Worm (Caenorhabditis elegans) whole organism, L4/young adult: ENCODE results near the gene K07F5.15.
A peak's percentile ranks its signal among the peaks of the same experiment; 100 is the strongest.
"Not testable (repeated sequence)": the region's sequence is repeated elsewhere in the genome, so short reads cannot be mapped to it uniquely, and the experiment has no call there.

Source experiments
- W03F9.2 ChIP-seq: fragments of 150-350 bp; optimal IDR thresholded peaks from 2 replicates; lab custom pipeline; 2014; ENCODE audit warnings: missing biosample characterization, missing genetic modification characterization
- dao-5 ChIP-seq: sonication (generic microtip); optimal IDR thresholded peaks from 2 replicates; lab custom pipeline; 2016; ENCODE audit warnings: missing genotype, missing genetic modification characterization, moderate library complexity, missing compliant biosample characterization
- him-1 ChIP-seq: sonication (generic microtip); optimal IDR thresholded peaks from 2 replicates; lab custom pipeline; 2016; ENCODE audit warnings: missing genotype, missing genetic modification reagents, missing genetic modification characterization, missing compliant biosample characterization

K07F5.15 gene

DNA sequence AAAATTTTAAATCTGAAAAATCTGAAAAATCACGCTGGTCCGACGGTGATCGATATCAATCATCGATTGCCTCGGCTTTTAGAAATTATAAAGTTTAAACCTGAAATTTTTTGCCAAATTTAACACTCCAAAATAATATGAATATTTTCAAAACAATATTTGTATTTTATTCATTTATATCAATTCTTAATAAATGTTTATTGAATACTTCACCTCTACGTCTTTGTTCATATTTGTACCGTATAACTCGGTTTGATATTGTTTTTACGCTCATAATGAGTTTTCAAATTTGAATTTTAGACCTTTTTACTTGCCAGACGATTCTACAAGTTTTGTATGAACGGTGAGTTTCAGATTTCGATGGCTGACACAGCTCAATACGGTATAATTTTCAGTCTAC lies at the start of gene K07F5.15, which contains the start of gene K07F5.22:
Gene K07F5.15, plus strand, starts transcription at position 301 of the 400 bp plus-strand sequence.
Gene K07F5.22, plus strand, starts transcription at position 301 of the 400 bp plus-strand sequence.
- no peak for TF ChIP-seq dao-5 (tag; lab: Kevin White, UChicago)
- TF ChIP-seq W03F9.2 (tag; lab: Kevin White, UChicago), result no peak

DNA sequence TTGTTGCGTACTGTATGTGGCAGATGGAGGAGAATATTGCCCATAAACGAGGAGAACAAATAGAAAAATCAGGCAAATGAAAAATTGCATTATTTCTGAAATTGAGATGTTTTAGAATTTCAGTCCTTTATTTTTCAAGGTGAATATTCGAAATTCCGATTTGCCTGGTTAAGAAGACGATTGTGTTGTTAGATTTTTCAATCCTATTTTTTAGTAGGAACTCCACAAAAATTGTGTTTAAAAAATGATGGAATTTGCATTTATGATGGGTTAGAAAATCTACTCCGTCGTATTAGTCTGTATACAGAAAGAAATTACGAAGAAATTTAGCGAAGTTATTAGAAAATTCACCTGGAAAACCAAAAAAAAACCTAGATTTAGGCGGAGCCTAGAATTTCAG lies 49.4 kb upstream of the K07F5.15 start, which contains the start of gene egl-20:
Gene egl-20, minus strand, starts transcription at position 101 of the 400 bp plus-strand sequence.
- no peak for TF ChIP-seq him-1 (tag; lab: Kevin White, UChicago)
- no peak for TF ChIP-seq W03F9.2 (tag; lab: Kevin White, UChicago)
- TF ChIP-seq dao-5 (tag; lab: Kevin White, UChicago), result no peak

DNA sequence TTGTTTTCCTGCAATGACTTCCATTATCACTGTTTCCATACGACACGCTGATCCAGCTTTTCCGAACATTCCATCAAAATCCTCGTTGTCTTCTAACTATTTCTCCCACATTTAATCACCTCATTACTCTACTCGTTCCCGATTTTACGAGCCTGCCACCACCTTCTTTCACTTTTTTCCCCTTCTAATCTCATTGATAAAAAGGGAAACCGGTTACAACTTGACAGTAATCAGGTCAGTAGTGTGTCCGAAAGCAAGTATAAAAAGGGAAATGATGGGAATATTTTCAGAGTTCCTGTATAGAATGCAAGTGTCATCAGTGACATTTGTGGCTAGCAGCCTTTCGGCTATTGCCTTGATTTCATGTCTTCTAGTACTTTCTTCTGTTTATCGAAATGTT lies 43.3 kb upstream of the K07F5.15 start, which contains the start of gene col-123:
Gene col-123, plus strand, starts transcription at position 301 of the 400 bp plus-strand sequence.
- TF ChIP-seq dao-5 (tag; lab: Kevin White, UChicago) (no peak), W03F9.2 (tag; lab: Kevin White, UChicago) (no peak), him-1 (tag; lab: Kevin White, UChicago) (no peak)

DNA sequence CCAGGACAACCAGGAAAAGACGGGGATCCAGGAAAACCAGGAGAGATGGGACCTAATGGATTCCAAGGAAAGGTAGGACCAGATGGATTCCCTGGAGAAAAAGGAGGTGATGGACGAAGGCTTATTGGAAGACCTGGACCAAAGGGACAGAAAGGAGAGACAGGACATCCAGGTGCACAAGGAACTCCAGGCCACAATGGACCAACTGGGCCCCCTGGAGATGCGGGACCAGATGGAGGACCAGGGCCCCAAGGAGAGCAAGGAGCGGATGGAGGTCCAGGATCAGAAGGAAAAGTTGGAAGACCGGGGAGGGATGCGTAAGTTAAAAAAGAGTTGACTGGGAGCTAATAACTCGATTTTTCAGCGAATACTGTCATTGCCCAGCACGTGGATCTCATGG lies 42.3 kb upstream of the K07F5.15 start:
- TF ChIP-seq dao-5 (tag; lab: Kevin White, UChicago) (no peak), him-1 (tag; lab: Kevin White, UChicago) (no peak), W03F9.2 (tag; lab: Kevin White, UChicago) (no peak)

DNA sequence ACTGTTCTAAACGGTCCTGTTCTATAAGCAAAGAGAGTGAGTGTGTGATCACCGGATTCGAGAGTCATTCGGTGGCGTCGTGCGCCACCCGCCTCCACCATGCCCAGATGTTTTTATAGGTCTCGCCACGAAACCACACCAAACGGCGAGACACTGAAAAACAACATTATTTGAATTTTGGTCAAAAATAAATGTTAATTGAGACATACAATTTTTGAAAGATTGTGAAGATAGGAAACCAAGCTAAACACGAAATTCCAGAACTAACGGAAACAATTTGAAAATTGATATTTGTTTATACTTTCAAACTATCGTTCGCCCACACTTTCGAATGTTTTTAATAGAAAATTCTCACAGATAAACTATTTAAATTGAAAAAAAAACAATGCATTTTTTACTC lies 40.4 kb upstream of the K07F5.15 start, which contains the start of gene catp-6:
Gene catp-6, minus strand, starts transcription at position 101 of the 400 bp plus-strand sequence.
- TF ChIP-seq dao-5 (tag; lab: Kevin White, UChicago) (no peak), W03F9.2 (tag; lab: Kevin White, UChicago) (no peak), him-1 (tag; lab: Kevin White, UChicago) (no peak)

DNA sequence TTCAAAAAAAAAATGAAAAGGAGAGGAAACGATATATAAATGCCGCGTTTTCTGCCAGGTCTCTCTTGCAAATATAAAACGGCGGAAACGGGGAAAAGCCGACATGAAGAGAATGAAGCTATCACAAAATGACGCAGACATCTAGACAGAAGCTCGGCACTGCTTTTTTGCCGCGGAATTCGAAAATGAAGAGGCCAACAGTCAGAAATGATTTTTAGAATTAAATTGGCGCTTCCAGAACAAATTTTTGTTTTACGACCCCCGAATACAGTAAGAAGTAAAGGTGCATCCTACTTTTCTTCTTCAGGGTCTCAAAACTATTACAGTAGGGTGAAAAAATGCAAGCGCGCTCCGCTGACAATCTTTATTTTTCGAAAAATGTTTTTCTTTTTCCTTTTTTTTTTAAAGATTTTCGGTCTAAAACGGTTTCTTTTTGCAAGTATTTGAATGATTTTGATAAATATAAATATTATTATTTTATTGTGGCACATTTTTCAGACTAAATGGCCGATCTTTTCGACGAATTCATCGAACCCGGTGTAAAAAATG lies 39.6 kb upstream of the K07F5.15 start, which contains the start of gene mtr-4:
Gene mtr-4, plus strand, starts transcription at position 499 of the 549 bp plus-strand sequence.
- TF ChIP-seq him-1 (tag; lab: Kevin White, UChicago) (no peak), W03F9.2 (tag; lab: Kevin White, UChicago) (peak; percentile 48), dao-5 (tag; lab: Kevin White, UChicago) (no peak)

DNA sequence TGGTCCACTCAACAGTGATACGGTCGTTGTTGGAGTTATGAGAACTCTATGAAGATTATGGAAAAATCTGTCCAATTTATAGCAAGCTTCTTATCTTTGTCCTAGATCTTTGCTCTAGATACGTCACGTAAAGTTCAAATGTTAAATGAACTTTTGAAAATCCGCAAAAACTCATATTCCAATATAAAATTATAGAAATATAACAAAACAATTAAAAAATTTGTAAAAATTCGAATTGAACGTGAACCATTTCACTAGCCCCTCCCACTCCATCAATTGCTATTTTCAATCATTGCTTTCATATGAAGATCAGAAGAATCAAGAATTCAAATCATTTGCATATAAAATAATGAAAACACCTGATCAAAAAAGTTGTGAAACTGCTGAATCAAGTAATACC lies 32.3 kb upstream of the K07F5.15 start, which contains the start of gene kin-21:
Gene kin-21, plus strand, starts transcription at position 301 of the 400 bp plus-strand sequence.
- no peak for TF ChIP-seq W03F9.2 (tag; lab: Kevin White, UChicago)
- no peak for TF ChIP-seq him-1 (tag; lab: Kevin White, UChicago)
- no peak for TF ChIP-seq dao-5 (tag; lab: Kevin White, UChicago)

DNA sequence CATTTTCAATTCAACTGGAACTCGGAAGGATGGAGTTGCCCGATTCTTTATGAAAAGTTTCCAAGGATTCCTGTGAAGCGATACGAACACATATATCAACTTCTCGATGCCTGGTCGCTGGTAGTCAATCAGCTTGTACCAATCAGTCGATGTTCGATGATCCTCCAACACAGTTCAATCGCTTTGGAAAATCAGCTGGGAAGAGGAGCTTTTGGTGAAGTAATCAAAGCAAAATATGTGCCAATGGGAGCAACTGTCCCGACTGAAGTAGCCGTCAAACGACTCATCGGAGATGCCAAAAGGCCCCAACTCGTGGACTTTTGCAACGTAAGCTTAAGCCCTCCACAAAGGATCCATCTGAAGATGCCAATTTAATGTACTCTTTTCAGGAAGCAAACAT lies 31.5 kb upstream of the K07F5.15 start:
- no peak for TF ChIP-seq him-1 (tag; lab: Kevin White, UChicago)
- no peak for TF ChIP-seq W03F9.2 (tag; lab: Kevin White, UChicago)
- TF ChIP-seq dao-5 (tag; lab: Kevin White, UChicago), result no peak

DNA sequence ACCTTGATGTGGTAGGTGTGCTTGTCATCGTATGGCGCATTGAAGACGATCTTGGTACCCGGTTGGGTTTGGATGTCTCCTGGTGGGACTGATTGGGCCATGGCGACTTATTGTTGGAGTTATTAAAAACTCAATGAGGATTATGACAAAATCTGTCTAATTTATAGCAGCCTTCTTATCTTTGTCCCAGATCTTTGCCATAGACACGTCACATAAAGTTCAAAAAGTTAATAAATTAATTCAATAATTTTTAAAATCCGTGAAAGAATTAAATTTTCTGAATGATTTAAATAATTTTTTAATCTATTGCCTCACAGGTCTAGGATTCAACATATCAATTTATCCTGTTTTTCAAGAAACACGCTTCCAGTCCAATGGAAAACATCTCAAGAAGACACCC lies 28.6 kb upstream of the K07F5.15 start, which contains the start of gene msp-81:
Gene msp-81, minus strand, starts transcription at position 101 of the 400 bp plus-strand sequence.
- no peak for TF ChIP-seq him-1 (tag; lab: Kevin White, UChicago)
- TF ChIP-seq W03F9.2 (tag; lab: Kevin White, UChicago), result no peak
- no peak for TF ChIP-seq dao-5 (tag; lab: Kevin White, UChicago)

DNA sequence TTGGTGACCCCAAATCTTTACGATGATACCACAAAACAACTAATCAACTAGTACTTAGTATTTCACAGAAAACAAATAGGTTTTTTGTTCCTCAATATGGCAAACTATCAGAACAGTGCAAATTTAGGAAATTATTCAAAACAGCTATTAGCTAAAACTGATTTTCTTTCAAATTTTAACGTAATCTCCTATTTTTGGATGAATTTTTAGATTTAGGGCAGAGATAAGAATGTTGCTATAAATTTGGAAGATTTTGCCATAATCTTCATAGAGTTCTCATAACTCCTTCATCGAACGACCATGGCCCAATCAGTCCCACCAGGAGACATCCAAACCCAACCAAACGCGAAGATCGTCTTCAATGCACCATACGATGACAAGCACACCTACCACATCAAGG lies 27.5 kb upstream of the K07F5.15 start, which contains the start of gene msp-10:
Gene msp-10, plus strand, starts transcription at position 301 of the 400 bp plus-strand sequence.
- not testable (repeated sequence) for TF ChIP-seq W03F9.2, him-1, dao-5 (tag; lab: Kevin White, UChicago)

DNA sequence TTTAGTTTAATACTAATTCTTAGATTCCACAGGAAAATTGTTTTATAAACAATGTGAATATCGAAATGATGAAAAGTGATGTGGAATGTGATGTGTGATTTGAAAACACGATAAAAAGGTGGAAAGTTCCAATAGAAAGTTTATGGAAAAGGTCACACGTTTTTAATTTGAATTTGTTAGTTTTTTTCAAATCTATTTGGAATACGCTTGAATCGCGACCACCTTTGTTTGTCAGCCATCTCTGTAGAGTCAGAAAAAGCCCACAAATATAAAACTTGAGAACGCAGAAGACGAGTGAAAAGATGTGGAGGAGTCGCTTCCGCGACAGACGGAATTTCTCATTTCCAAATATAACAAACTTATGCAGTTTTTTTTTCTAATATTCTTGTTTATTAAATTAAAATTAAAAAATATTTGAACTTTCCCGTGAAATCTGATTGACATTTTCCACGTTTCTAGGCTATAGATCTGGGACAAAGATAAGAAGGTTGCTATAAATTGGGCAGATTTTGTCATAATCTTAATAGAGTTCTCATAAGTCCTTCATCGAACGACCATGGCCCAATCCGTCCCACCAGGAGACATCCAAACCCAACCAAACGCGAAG lies 23.8 kb upstream of the K07F5.15 start, which contains the start of the genes kin-24 and msp-56:
Gene kin-24, minus strand, starts transcription at position 101 of the 607 bp plus-strand sequence.
Gene msp-56, plus strand, starts transcription at position 557 of the 607 bp plus-strand sequence.
- TF ChIP-seq W03F9.2 (tag; lab: Kevin White, UChicago) (no peak), him-1 (tag; lab: Kevin White, UChicago) (no peak), dao-5 (tag; lab: Kevin White, UChicago) (no peak)

DNA sequence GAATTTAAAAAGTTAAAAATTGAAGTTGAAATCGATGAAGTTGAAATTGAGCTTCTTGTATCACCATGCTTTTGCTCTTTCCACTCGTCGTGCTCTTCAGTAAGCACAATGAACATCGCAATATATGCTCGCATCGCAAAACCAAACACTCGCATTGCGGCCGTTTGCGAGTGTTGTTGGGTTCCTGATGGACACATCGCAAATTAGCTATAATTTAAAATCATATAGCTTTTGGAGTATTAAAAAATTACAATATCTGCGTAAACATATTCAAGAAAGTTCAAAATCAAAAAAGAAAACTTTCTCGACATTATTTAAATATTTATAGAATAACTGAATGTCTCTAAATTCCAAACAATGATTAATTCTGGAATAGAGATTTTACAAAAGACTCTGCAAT lies 22.8 kb upstream of the K07F5.15 start, which contains the start of gene K07F5.17:
Gene K07F5.17, plus strand, starts transcription at position 301 of the 400 bp plus-strand sequence.
- no peak for TF ChIP-seq dao-5 (tag; lab: Kevin White, UChicago)
- no peak for TF ChIP-seq W03F9.2 (tag; lab: Kevin White, UChicago)
- TF ChIP-seq him-1 (tag; lab: Kevin White, UChicago), result no peak

DNA sequence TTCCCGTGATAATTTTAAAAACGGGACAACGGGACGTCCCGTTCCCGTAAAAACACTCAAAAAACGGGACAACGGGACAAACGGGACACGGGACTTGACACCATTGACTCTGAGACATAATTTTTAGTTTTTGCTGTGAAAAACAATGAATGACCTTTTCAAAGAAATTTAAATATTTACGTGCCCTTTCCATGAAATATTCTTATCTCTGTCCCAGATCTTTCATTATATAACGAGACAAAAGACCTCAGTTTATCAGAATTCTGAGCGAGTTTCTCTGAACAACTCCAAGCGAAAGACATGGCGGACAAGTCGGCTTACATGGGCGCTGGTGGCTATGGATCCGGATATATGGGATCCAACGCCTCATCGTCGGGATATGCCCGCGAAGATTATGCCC lies 21.1 kb upstream of the K07F5.15 start, which contains the start of gene nspd-2:
Gene nspd-2, plus strand, starts transcription at position 301 of the 400 bp plus-strand sequence.
- TF ChIP-seq him-1 (tag; lab: Kevin White, UChicago) (no peak), W03F9.2 (tag; lab: Kevin White, UChicago) (no peak), dao-5 (tag; lab: Kevin White, UChicago) (no peak)
